Fruit fly (Drosophila melanogaster) whole organism, embryonic: Measurements from ENCODE around the gene TTLL4A.

ENCODE experiments used
- CG15011 ChIP-seq: fragments of 200-800 bp; sonication (Bioruptor generic); optimal IDR thresholded peaks from 3 replicates; lab custom pipeline; 2018; ENCODE audit warnings: missing biosample characterization, mild to moderate bottlenecking, missing genetic modification characterization
- CG31388 ChIP-seq: fragments of 200-800 bp; sonication (Bioruptor generic); optimal IDR thresholded peaks from 2 replicates; lab custom pipeline; 2016; ENCODE audit warnings: missing biosample characterization, missing genetic modification characterization
- CG6175 ChIP-seq: fragments of 200-800 bp; sonication (Bioruptor generic); IDR thresholded peaks from 3 replicates; pipeline ENCODE4 v1.3.6; 2022; ENCODE audit warnings: missing biosample characterization, missing genetic modification characterization
- Dll ChIP-seq: fragments of 200-800 bp; sonication (Bioruptor generic); IDR thresholded peaks from 4 replicates; pipeline ENCODE4 v1.3.6; 2022; ENCODE audit warnings: missing biosample characterization, missing genetic modification characterization; ENCODE audit not compliant: partially characterized antibody
- Hand ChIP-seq: fragments of 200-800 bp; sonication (Bioruptor generic); optimal IDR thresholded peaks from 2 replicates; lab custom pipeline; 2017; ENCODE audit warnings: mild to moderate bottlenecking, missing biosample characterization, missing genetic modification reagents, missing genetic modification characterization
- NC2β ChIP-seq: fragments of 200-800 bp; sonication (Bioruptor generic); optimal IDR thresholded peaks from 2 replicates; lab custom pipeline; 2016; ENCODE audit warnings: missing biosample characterization, missing genetic modification characterization
- ash1 ChIP-seq: fragments of 200-800 bp; sonication (Bioruptor generic); optimal IDR thresholded peaks from 2 replicates; lab custom pipeline; 2018; ENCODE audit warnings: missing biosample characterization, mild to moderate bottlenecking, missing genetic modification characterization
- bsh ChIP-seq, 2 experiments: fragments of 200-800 bp; sonication (Bioruptor generic); optimal IDR thresholded peaks; 2 replicates each; lab custom pipeline; 2017 to 2018; ENCODE audit warnings: mild to moderate bottlenecking in 2 of 2, missing biosample characterization in 2 of 2, missing genetic modification characterization in 2 of 2, moderate library complexity in 1 of 2
- sens ChIP-seq: fragments of 200-800 bp; sonication (Bioruptor generic); peaks from one replicate; lab custom pipeline; 2016; ENCODE audit warnings: missing biosample characterization, missing genetic modification characterization

DNA sequence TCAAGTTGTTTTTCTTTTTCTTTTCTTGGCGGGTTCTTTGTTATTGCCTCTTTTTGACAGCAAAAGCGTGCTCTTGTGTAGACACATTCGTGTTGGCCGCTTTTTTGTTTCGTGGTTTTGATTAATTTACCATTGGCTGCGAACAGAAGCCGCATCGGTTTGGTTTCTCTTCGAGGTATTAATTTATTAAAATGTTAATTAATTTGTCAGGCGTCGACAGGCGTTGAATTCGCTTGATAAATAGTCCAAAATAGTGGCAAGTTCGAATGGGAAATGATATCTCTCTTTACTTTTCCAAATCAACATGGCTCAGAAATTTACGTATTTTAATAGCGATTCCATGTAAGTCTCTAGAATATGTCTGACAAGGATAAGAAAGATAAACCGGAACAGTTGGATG, 45.3 kb downstream of the TTLL4A start, which contains the start of gene CG18666:
- TF ChIP-seq sens (GFP tag; lab: Kevin White, UChicago) (no peak), Hand (GFP tag; lab: Kevin White, UChicago) (no peak), CG31388 (GFP tag; lab: Kevin White, UChicago) (no peak), ash1 (no peak), bsh (GFP tag; optimal IDR thresholded peaks at IDR 0.05; lab: Kevin White, UChicago) (no peak), NC2β (no peak), CG15011 (GFP tag; lab: Kevin White, UChicago) (no peak), CG6175 (GFP tag; lab: Robert Waterston, UW) (no peak), Dll (no peak)
